Fruit fly (Drosophila melanogaster): ENCODE data around the gene Mat89Ba.

Mat89Ba gene

dm6 chr3R:16223252-16224037 is 48.8 kb downstream of the Mat89Ba start (continued):
- TF ChIP-seq amos (GFP tag; IDR thresholded peaks at IDR 0.05; ENCODE audit: partially characterized antibody) (no peak; the same call in 1 of the 2 replicates), Rx (GFP tag; IDR thresholded peaks at IDR 0.05) (no peak), CG7928 (GFP tag; optimal IDR thresholded peaks at IDR 0.05) (no peak), Hmx (GFP tag; optimal IDR thresholded peaks at IDR 0.05) (no peak), Sox100B (GFP tag; optimal IDR thresholded peaks at IDR 0.05) (peak; percentile 45), CG16815 (GFP tag; optimal IDR thresholded peaks at IDR 0.05) (peak; percentile 1), CG5180 (GFP tag; optimal IDR thresholded peaks at IDR 0.05) (peak; percentile 73), CG13894 (tag; optimal IDR thresholded peaks at IDR 0.05) (peak; percentile 86), chn (GFP tag; optimal IDR thresholded peaks at IDR 0.05) (no peak), sens (GFP tag) (peak; percentile 62), bbx (GFP tag; IDR thresholded peaks at IDR 0.05; ENCODE audit: partially characterized antibody) (peak; percentile 50), croc (GFP tag; conservative IDR thresholded peaks at IDR 0.05) (no peak), H2.0 (GFP tag; IDR thresholded peaks at IDR 0.05) (no peak), CG2889 (GFP tag; IDR thresholded peaks at IDR 0.05) (no peak), pfk (GFP tag; optimal IDR thresholded peaks at IDR 0.05) (peak; percentile 20), CG11093 (GFP tag; IDR thresholded peaks at IDR 0.05) (no peak), Six4 (GFP tag; optimal IDR thresholded peaks at IDR 0.05) (no peak), schlank (tag; optimal IDR thresholded peaks at IDR 0.05) (no peak), D (optimal IDR thresholded peaks at IDR 0.05) (no peak), D (GFP tag; optimal IDR thresholded peaks at IDR 0.05) (peak; percentile 17), Dad (GFP tag; optimal IDR thresholded peaks at IDR 0.05) (no peak), CG9437 (GFP tag; optimal IDR thresholded peaks at IDR 0.05) (peak; percentile 27), Max (GFP tag; optimal IDR thresholded peaks at IDR 0.05) (no peak), CG10565 (GFP tag; optimal IDR thresholded peaks at IDR 0.05) (no peak), crp (GFP tag; optimal IDR thresholded peaks at IDR 0.05) (no peak), Aef1 (GFP tag; IDR thresholded peaks at IDR 0.05) (no peak), CG34376 (GFP tag; optimal IDR thresholded peaks at IDR 0.05) (no peak), CG6813 (GFP tag; optimal IDR thresholded peaks at IDR 0.05) (no peak), CG18764 (GFP tag; optimal IDR thresholded peaks at IDR 0.05) (no peak), CG11695 (GFP tag; IDR thresholded peaks at IDR 0.05) (0 out of 3 replicates have a peak, but pooled peaks have one; percentile 25), pum (GFP tag; optimal IDR thresholded peaks at IDR 0.05) (no peak), tup (GFP tag; optimal IDR thresholded peaks at IDR 0.05) (no peak), tgo (GFP tag; IDR thresholded peaks at IDR 0.05) (no peak), MBD-R2 (GFP tag; IDR thresholded peaks at IDR 0.05) (no peak), klu (GFP tag; IDR thresholded peaks at IDR 0.05) (no peak), Lpt (GFP tag; optimal IDR thresholded peaks at IDR 0.05) (no peak), CG3726 (GFP tag; IDR thresholded peaks at IDR 0.05) (peak; percentile 51; the same call in 1 of the 3 replicates), al (GFP tag; IDR thresholded peaks at IDR 0.05) (no peak), CG15696 (tag; optimal IDR thresholded peaks at IDR 0.05) (no peak), Poxn (GFP tag; IDR thresholded peaks at IDR 0.05) (no peak), bsh (GFP tag; optimal IDR thresholded peaks at IDR 0.05) (peak in 1 of 2 experiments; percentile 42), CG12942 (GFP tag; optimal IDR thresholded peaks at IDR 0.05) (no peak), CG7556 (GFP tag; optimal IDR thresholded peaks at IDR 0.05) (peak; percentile 55), ac (GFP tag; optimal IDR thresholded peaks at IDR 0.05) (no peak), D19A (tag; optimal IDR thresholded peaks at IDR 0.05) (peak; percentile 33), Adf1 (GFP tag; IDR thresholded peaks at IDR 0.05) (peak; percentile 88), CG7963 (GFP tag; IDR thresholded peaks at IDR 0.05; ENCODE audit: partially characterized antibody) (no peak), dpn (GFP tag; optimal IDR thresholded peaks at IDR 0.05) (no peak), row (GFP tag; IDR thresholded peaks at IDR 0.05) (no peak; the same call in 1 of the 3 replicates), nau (GFP tag; optimal IDR thresholded peaks at IDR 0.05) (no peak)
